Worm (Caenorhabditis elegans) whole organism, L4 larva: Measurements from ENCODE around the gene srz-11.

Experiments used
- cey-2 ChIP-seq: sonication (generic microtip); optimal IDR thresholded peaks from 3 replicates; lab custom pipeline; 2017; ENCODE audit warnings: missing genetic modification characterization, mild to moderate bottlenecking, missing compliant biosample characterization, antibody characterized with exemption, borderline replicate concordance; ENCODE audit not compliant: insufficient read depth
- egl-27 ChIP-seq: sonication (generic microtip); optimal IDR thresholded peaks from 3 replicates; lab custom pipeline; 2017; ENCODE audit warnings: missing biosample characterization, missing genetic modification reagents, missing genetic modification characterization
- hlh-30 ChIP-seq: sonication (generic microtip); optimal IDR thresholded peaks from 2 replicates; lab custom pipeline; 2017; ENCODE audit warnings: antibody characterized with exemption, mild to moderate bottlenecking, missing genetic modification characterization, missing compliant biosample characterization; ENCODE audit not compliant: insufficient read depth
- jun-1 ChIP-seq: fragments of 150-350 bp; optimal IDR thresholded peaks from 2 replicates; lab custom pipeline; 2014; ENCODE audit warnings: missing biosample characterization, missing genetic modification reagents, missing genetic modification characterization
- nhr-237 ChIP-seq: sonication (generic microtip); optimal IDR thresholded peaks from 2 replicates; lab custom pipeline; 2017; ENCODE audit warnings: missing biosample characterization, missing genetic modification characterization
- nhr-28 ChIP-seq: fragments of 150-350 bp; optimal IDR thresholded peaks from 2 replicates; lab custom pipeline; 2014; ENCODE audit warnings: missing biosample characterization, missing genetic modification characterization
- nhr-76 ChIP-seq: fragments of 150-350 bp; optimal IDR thresholded peaks from 2 replicates; lab custom pipeline; 2014; ENCODE audit warnings: missing biosample characterization, missing genetic modification characterization
- skn-1 ChIP-seq: fragments of 150-350 bp; optimal IDR thresholded peaks from 2 replicates; lab custom pipeline; 2014; ENCODE audit warnings: missing biosample characterization, missing genetic modification characterization
- snpc-4 ChIP-seq: fragments of 150-350 bp; optimal IDR thresholded peaks from 2 replicates; lab custom pipeline; 2014; ENCODE audit warnings: missing biosample characterization, missing genetic modification characterization
- unc-62 ChIP-seq, 3 experiments: fragments of 150-350 bp in 1 of 3; sonication (generic microtip); optimal IDR thresholded peaks in 2 of 3; peaks in 1 of 3; 1 replicate in 1 of 3; 2 replicates in 2 of 3; lab custom pipeline; 2014 to 2017; ENCODE audit warnings: missing biosample characterization in 3 of 3, missing genetic modification characterization in 3 of 3, missing genetic modification reagents in 3 of 3, missing genotype in 1 of 3

- TF ChIP-seq jun-1 (tag; lab: Kevin White, UChicago): no peak
- no peak for TF ChIP-seq snpc-4 (tag; lab: Kevin White, UChicago)
- no peak for TF ChIP-seq unc-62 (GFP tag; optimal IDR thresholded peaks at IDR 0.05 in 1 of 2; lab: Kevin White, UChicago)
- no peak for TF ChIP-seq unc-62 (tag; optimal IDR thresholded peaks at IDR 0.05; lab: Kevin White, UChicago)
- no peak for TF ChIP-seq skn-1 (tag; lab: Kevin White, UChicago)
- TF ChIP-seq hlh-30 (tag; lab: Kevin White, UChicago): no peak
- no peak for TF ChIP-seq nhr-28
- TF ChIP-seq egl-27 (tag; lab: Kevin White, UChicago): no peak
- no peak for TF ChIP-seq cey-2
- TF ChIP-seq nhr-237 (tag; lab: Kevin White, UChicago): no peak
- no peak for TF ChIP-seq nhr-76
Measured at ce11 chrV:15140247-15140646, 22.6 kb upstream of the srz-11 start, which contains the start of gene K08F9.3.
